Worm (Caenorhabditis elegans): ENCODE results near the gene K02D10.2.

The K02D10.2 gene

ce11 chrIII:8795595-8796141 lies 24.6 kb upstream of the K02D10.2 start (continued):
- TF ChIP-seq nhr-77 (tag; optimal IDR thresholded peaks at IDR 0.05), result peak; percentile 94
- peak; percentile 95 for TF ChIP-seq dsc-1 (tag; optimal IDR thresholded peaks at IDR 0.05)
- peak; percentile 100 for TF ChIP-seq lin-14 (GFP tag; optimal IDR thresholded peaks at IDR 0.05)
- TF ChIP-seq irx-1 (tag; optimal IDR thresholded peaks at IDR 0.05), result peak; percentile 94
- peak; percentile 92 for TF ChIP-seq skn-1 (tag; optimal IDR thresholded peaks at IDR 0.05)
- TF ChIP-seq egl-13 (tag; optimal IDR thresholded peaks at IDR 0.05), result peak; percentile 98
- peak; percentile 79 for TF ChIP-seq mab-9 (GFP tag; IDR thresholded peaks at IDR 0.05)
- peak; percentile 95 for TF ChIP-seq nhr-11 (tag; optimal IDR thresholded peaks at IDR 0.05)
- TF ChIP-seq tbx-2 (tag; optimal IDR thresholded peaks at IDR 0.05), result peak; percentile 99

- TF ChIP-seq vab-15 (tag; optimal IDR thresholded peaks at IDR 0.05) (no peak), xbp-1 (tag; optimal IDR thresholded peaks at IDR 0.05) (peak; percentile 51), mep-1 (tag; optimal IDR thresholded peaks at IDR 0.05) (peak; percentile 61), mdl-1 (tag; optimal IDR thresholded peaks at IDR 0.05) (peak in 1 of 2 experiments; percentile 90), grh-1 (GFP tag; IDR thresholded peaks at IDR 0.05) (peak; percentile 73), fkh-4 (tag; optimal IDR thresholded peaks at IDR 0.05; ENCODE audit: borderline replicate concordance) (no peak), nhr-237 (tag; optimal IDR thresholded peaks at IDR 0.05) (peak; percentile 68), elt-3 (tag; optimal IDR thresholded peaks at IDR 0.05) (peak in 3 of 6 experiments; percentile 58 to 87 (median 72)), irx-1 (tag; optimal IDR thresholded peaks at IDR 0.05) (peak; percentile 49), rnt-1 (tag; optimal IDR thresholded peaks at IDR 0.05) (peak; percentile 38), fos-1 (tag; optimal IDR thresholded peaks at IDR 0.05) (peak; percentile 38), ets-5 (GFP tag; IDR thresholded peaks at IDR 0.05) (no peak), ceh-90 (tag; optimal IDR thresholded peaks at IDR 0.05) (no peak), lsy-2 (tag; optimal IDR thresholded peaks at IDR 0.05) (peak; percentile 63 to 88), skn-1 (tag; optimal IDR thresholded peaks at IDR 0.05) (peak; percentile 84), blmp-1 (tag; optimal IDR thresholded peaks at IDR 0.05) (peak; percentile 96), ceh-82 (tag; optimal IDR thresholded peaks at IDR 0.05) (peak; percentile 26 to 76 (median 54)), hpl-2 (GFP tag; optimal IDR thresholded peaks at IDR 0.05) (no peak), lin-35 (GFP tag; optimal IDR thresholded peaks at IDR 0.05) (peak; percentile 62 to 78), nhr-71 (tag; optimal IDR thresholded peaks at IDR 0.05) (peak; percentile 81), ceh-8 (GFP tag; optimal IDR thresholded peaks at IDR 0.05) (peak; percentile 29), nhr-20 (tag; optimal IDR thresholded peaks at IDR 0.05) (peak; percentile 87), dpl-1 (GFP tag; optimal IDR thresholded peaks at IDR 0.05) (peak; percentile 52 to 63 (median 61)), swsn-7 (tag; optimal IDR thresholded peaks at IDR 0.05) (peak; percentile 71), C16A3.4 (tag; optimal IDR thresholded peaks at IDR 0.05) (peak; percentile 41), elt-2 (tag; optimal IDR thresholded peaks at IDR 0.05) (peak; percentile 30), efl-1 (optimal IDR thresholded peaks at IDR 0.05) (peak; percentile 51 to 64), efl-1 (GFP tag; optimal IDR thresholded peaks at IDR 0.05 in 1 of 2) (peak in 1 of 2 experiments; percentile 3), tbx-2 (tag; optimal IDR thresholded peaks at IDR 0.05) (peak; percentile 67), lin-14 (GFP tag; optimal IDR thresholded peaks at IDR 0.05) (peak; percentile 95), snu-23 (GFP tag; optimal IDR thresholded peaks at IDR 0.05) (peak; percentile 81), aly-2 (tag; optimal IDR thresholded peaks at IDR 0.05) (no peak), nhr-77 (tag; optimal IDR thresholded peaks at IDR 0.05) (peak; percentile 81), jun-1 (tag; optimal IDR thresholded peaks at IDR 0.05) (peak; percentile 69), lin-15B (tag; optimal IDR thresholded peaks at IDR 0.05) (no peak), ztf-4 (tag; optimal IDR thresholded peaks at IDR 0.05) (peak; percentile 31), snpc-4 (tag; optimal IDR thresholded peaks at IDR 0.05) (peak; percentile 17), nhr-90 (tag; optimal IDR thresholded peaks at IDR 0.05; ENCODE audit: poor library complexity) (peak; percentile 69), nhr-47 (tag; optimal IDR thresholded peaks at IDR 0.05) (peak; percentile 51), ceh-88 (GFP tag; IDR thresholded peaks at IDR 0.05) (peak; percentile 49; the same call in 1 of the 2 replicates), lin-13 (GFP tag; optimal IDR thresholded peaks at IDR 0.05) (peak; percentile 57), ces-1 (GFP tag; optimal IDR thresholded peaks at IDR 0.05) (no peak), nhr-19 (GFP tag; conservative IDR thresholded peaks at IDR 0.05) (peak; percentile 74), nhr-85 (tag) (peak; percentile 95), egl-27 (tag; optimal IDR thresholded peaks at IDR 0.05) (peak; percentile 30 to 56), sox-4 (tag; optimal IDR thresholded peaks at IDR 0.05) (no peak)
Observed at ce11 chrIII:8794793-8795192, 23.7 kb upstream of the K02D10.2 start.
